Fruit fly (Drosophila melanogaster): ENCODE data around the gene COX8.

Gene COX8

dm6 chr3L:21509488-21510122, 29.6 kb downstream of the COX8 start (continued):
- TF ChIP-seq CG9139 (GFP tag; optimal IDR thresholded peaks at IDR 0.05) (no peak), svp (GFP tag) (no peak), spab (GFP tag; optimal IDR thresholded peaks at IDR 0.05) (peak; percentile 13), CG11294 (GFP tag; IDR thresholded peaks at IDR 0.05) (no peak), CG1621 (tag; optimal IDR thresholded peaks at IDR 0.05) (no peak), CG4318 (GFP tag; optimal IDR thresholded peaks at IDR 0.05) (peak; percentile 52), dac (GFP tag; optimal IDR thresholded peaks at IDR 0.05) (peak; percentile 40), CG6792 (GFP tag; optimal IDR thresholded peaks at IDR 0.05) (peak; percentile 62), Ets21C (GFP tag; optimal IDR thresholded peaks at IDR 0.05) (peak; percentile 51), Met (GFP tag; optimal IDR thresholded peaks at IDR 0.05) (peak; percentile 66), Sox14 (GFP tag; optimal IDR thresholded peaks at IDR 0.05) (peak; percentile 49), CG6276 (GFP tag; optimal IDR thresholded peaks at IDR 0.05) (peak; percentile 64), Lpt (GFP tag; optimal IDR thresholded peaks at IDR 0.05) (peak; percentile 53), fd85E (GFP tag; optimal IDR thresholded peaks at IDR 0.05) (no peak), salr (GFP tag; optimal IDR thresholded peaks at IDR 0.05) (no peak), topi (GFP tag; optimal IDR thresholded peaks at IDR 0.05) (peak; percentile 52), ss (GFP tag; optimal IDR thresholded peaks at IDR 0.05) (peak; percentile 0 to 27), CG11762 (GFP tag; optimal IDR thresholded peaks at IDR 0.05; ENCODE audit: insufficient read depth) (peak; percentile 25), achi (GFP tag; optimal IDR thresholded peaks at IDR 0.05) (peak; percentile 67), CG6163 (GFP tag; IDR thresholded peaks at IDR 0.05) (peak; percentile 67), CG8632 (GFP tag; optimal IDR thresholded peaks at IDR 0.05) (peak; percentile 34), Sox15 (GFP tag; optimal IDR thresholded peaks at IDR 0.05) (peak; percentile 27), CG6854 (GFP tag; optimal IDR thresholded peaks at IDR 0.05) (no peak), CG16779 (tag; optimal IDR thresholded peaks at IDR 0.05) (no peak)

dm6 chr3L:21508621-21509020, 30.6 kb downstream of the COX8 start:
- TF ChIP-seq Lpt (GFP tag; optimal IDR thresholded peaks at IDR 0.05) (no peak), Eip78C (GFP tag) (peak; percentile 45), Blimp-1 (GFP tag; optimal IDR thresholded peaks at IDR 0.05) (no peak)

DNA sequence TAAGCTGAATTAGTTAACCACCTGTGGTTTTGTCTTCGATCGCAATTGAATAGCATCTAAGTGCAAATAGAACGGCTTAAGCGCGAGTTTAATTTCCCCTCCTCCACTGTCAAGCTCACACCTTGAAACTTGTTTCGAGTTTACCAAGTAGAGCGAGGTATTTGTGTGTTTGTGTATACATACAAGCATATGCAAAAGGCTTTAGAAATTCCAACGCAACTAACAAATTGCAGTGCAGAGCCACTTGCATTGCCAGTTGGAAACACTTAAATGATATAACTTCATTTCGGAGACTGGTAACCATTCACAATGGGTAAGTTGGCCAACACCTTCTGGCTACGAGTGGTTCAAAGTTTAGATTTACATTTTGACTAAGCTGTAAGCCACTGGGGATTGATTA, 31.3 kb downstream of the COX8 start:
- TF ChIP-seq CG8319 (GFP tag; optimal IDR thresholded peaks at IDR 0.05) (no peak), CG3032 (tag; optimal IDR thresholded peaks at IDR 0.05) (no peak), ss (GFP tag; optimal IDR thresholded peaks at IDR 0.05) (no peak), esn (GFP tag; optimal IDR thresholded peaks at IDR 0.05) (no peak), fd85E (GFP tag; optimal IDR thresholded peaks at IDR 0.05) (no peak), Sox102F (GFP tag; optimal IDR thresholded peaks at IDR 0.05) (no peak), lz (GFP tag; optimal IDR thresholded peaks at IDR 0.05) (no peak), Smox (GFP tag; optimal IDR thresholded peaks at IDR 0.05) (no peak), fkh (GFP tag; optimal IDR thresholded peaks at IDR 0.05) (no peak)

dm6 chr3L:21507354-21507928, 31.8 kb downstream of the COX8 start, which contains the start of the genes Glg1 and M6:
Glg1 (minus strand) TSS chr3L:21507538.
M6 (plus strand) TSS chr3L:21507852.
- TF ChIP-seq esn (GFP tag; optimal IDR thresholded peaks at IDR 0.05) = peak; percentile 79
- TF ChIP-seq Hr39 (GFP tag; optimal IDR thresholded peaks at IDR 0.05) = peak; percentile 66
- TF ChIP-seq fkh (GFP tag; optimal IDR thresholded peaks at IDR 0.05) = peak; percentile 65
- 0 out of 3 replicates have a peak, but pooled peaks have one; percentile 12 for TF ChIP-seq CG8119 (GFP tag; IDR thresholded peaks at IDR 0.05)
- TF ChIP-seq fd85E (GFP tag; optimal IDR thresholded peaks at IDR 0.05) = no peak
- peak; percentile 27 for TF ChIP-seq net (GFP tag; optimal IDR thresholded peaks at IDR 0.05)
- peak; percentile 67 for TF ChIP-seq CG3032 (tag; optimal IDR thresholded peaks at IDR 0.05)
- TF ChIP-seq spab (GFP tag; optimal IDR thresholded peaks at IDR 0.05) = no peak
- TF ChIP-seq Sox14 (GFP tag; optimal IDR thresholded peaks at IDR 0.05) = peak; percentile 64
- peak; percentile 33 for TF ChIP-seq CG6276 (GFP tag; optimal IDR thresholded peaks at IDR 0.05)
- TF ChIP-seq CG15336 (GFP tag; IDR thresholded peaks at IDR 0.05) = no peak
- peak; percentile 63 for TF ChIP-seq Smox (GFP tag; optimal IDR thresholded peaks at IDR 0.05)
- TF ChIP-seq OdsH (GFP tag; optimal IDR thresholded peaks at IDR 0.05) = no peak
- TF ChIP-seq acj6 (GFP tag; optimal IDR thresholded peaks at IDR 0.05) = peak; percentile 67
- TF ChIP-seq Lpt (GFP tag; optimal IDR thresholded peaks at IDR 0.05) = no peak
- TF ChIP-seq Eip75B (GFP tag; optimal IDR thresholded peaks at IDR 0.05) = peak; percentile 15
- no peak for TF ChIP-seq CG9139 (GFP tag; optimal IDR thresholded peaks at IDR 0.05)
- TF ChIP-seq CG31627 (GFP tag; optimal IDR thresholded peaks at IDR 0.05) = peak; percentile 74
- no peak for TF ChIP-seq CG11762 (GFP tag; optimal IDR thresholded peaks at IDR 0.05; ENCODE audit: insufficient read depth)
- no peak for TF ChIP-seq fd59A (GFP tag; optimal IDR thresholded peaks at IDR 0.05)
- TF ChIP-seq CG10631 (GFP tag; optimal IDR thresholded peaks at IDR 0.05) = peak; percentile 64
- TF ChIP-seq CG11294 (GFP tag; IDR thresholded peaks at IDR 0.05) = no peak
- TF ChIP-seq CG8319 (GFP tag; optimal IDR thresholded peaks at IDR 0.05) = no peak
- peak; percentile 73 for TF ChIP-seq topi (GFP tag; optimal IDR thresholded peaks at IDR 0.05)
